Worm (Caenorhabditis elegans): ENCODE results near the gene ctsa-3.1.
A peak's percentile ranks its signal among the peaks of the same experiment; 100 is the strongest.

ctsa-3.1 gene

ce11 chrII:7200051-7200599 lies 32.5 kb upstream of the ctsa-3.1 start, which contains the start of gene pcrg-1:
Gene pcrg-1 (plus strand): TSS chrII:7200549.
- peak; percentile 90 for TF ChIP-seq unc-3 (GFP tag; conservative IDR thresholded peaks at IDR 0.05)
- TF ChIP-seq unc-3 (tag; optimal IDR thresholded peaks at IDR 0.05) = peak; percentile 66
- TF ChIP-seq nfya-1 (tag; optimal IDR thresholded peaks at IDR 0.05) = peak; percentile 45
- peak; percentile 87 for TF ChIP-seq sox-2 (GFP tag; IDR thresholded peaks at IDR 0.05)
- peak; percentile 77 for TF ChIP-seq lin-11 (tag; optimal IDR thresholded peaks at IDR 0.05)
- peak; percentile 84 for TF ChIP-seq ceh-34 (tag; optimal IDR thresholded peaks at IDR 0.05)
- TF ChIP-seq dmd-4 (tag; optimal IDR thresholded peaks at IDR 0.05; ENCODE audit: borderline replicate concordance) = peak; percentile 79
- peak; percentile 75 for TF ChIP-seq fax-1 (tag; optimal IDR thresholded peaks at IDR 0.05)
- TF ChIP-seq pat-9 (tag; optimal IDR thresholded peaks at IDR 0.05) = peak; percentile 88
- TF ChIP-seq gmeb-2 (tag; optimal IDR thresholded peaks at IDR 0.05) = peak; percentile 78
- peak; percentile 45 for TF ChIP-seq zip-5 (tag; optimal IDR thresholded peaks at IDR 0.05)
- TF ChIP-seq elt-2 (tag; optimal IDR thresholded peaks at IDR 0.05) = peak; percentile 90
- TF ChIP-seq che-1 (tag; optimal IDR thresholded peaks at IDR 0.05) = peak; percentile 91
- peak; percentile 43 for TF ChIP-seq K09A11.1 (tag; optimal IDR thresholded peaks at IDR 0.05; ENCODE audit: insufficient read depth)
- TF ChIP-seq unc-42 (tag; optimal IDR thresholded peaks at IDR 0.05) = peak; percentile 35
- peak; percentile 89 for TF ChIP-seq ztf-16 (tag; optimal IDR thresholded peaks at IDR 0.05)
- peak; percentile 87 for TF ChIP-seq rnt-1 (tag; optimal IDR thresholded peaks at IDR 0.05)
- peak; percentile 78 for TF ChIP-seq pha-2 (tag; optimal IDR thresholded peaks at IDR 0.05)
- TF ChIP-seq C08G9.2 (tag; optimal IDR thresholded peaks at IDR 0.05) = peak; percentile 76
- TF ChIP-seq ets-4 (tag; optimal IDR thresholded peaks at IDR 0.05) = peak; percentile 52
- peak; percentile 84 for TF ChIP-seq Y22D7AL.16 (tag; optimal IDR thresholded peaks at IDR 0.05)
- peak; percentile 75 for TF ChIP-seq unc-86 (tag; optimal IDR thresholded peaks at IDR 0.05)
- TF ChIP-seq K02D7.2 (tag; optimal IDR thresholded peaks at IDR 0.05) = peak; percentile 74
- TF ChIP-seq pqm-1 (tag; optimal IDR thresholded peaks at IDR 0.05) = peak; percentile 61
- TF ChIP-seq lim-6 (tag; optimal IDR thresholded peaks at IDR 0.05) = peak; percentile 90
- TF ChIP-seq syd-9 (tag; optimal IDR thresholded peaks at IDR 0.05) = peak; percentile 74
- no peak for TF ChIP-seq ama-1 (optimal IDR thresholded peaks at IDR 0.05)
- peak; percentile 91 for TF ChIP-seq ceh-14 (tag; optimal IDR thresholded peaks at IDR 0.05)
- peak; percentile 90 for TF ChIP-seq ceh-19 (GFP tag; optimal IDR thresholded peaks at IDR 0.05)
- peak; percentile 84 for TF ChIP-seq npax-4 (tag; optimal IDR thresholded peaks at IDR 0.05)
- peak; percentile 71 for TF ChIP-seq hlh-15 (tag; optimal IDR thresholded peaks at IDR 0.05)
- TF ChIP-seq hlh-8 (tag; optimal IDR thresholded peaks at IDR 0.05) = peak; percentile 44
- TF ChIP-seq ceh-24 (tag; optimal IDR thresholded peaks at IDR 0.05) = peak; percentile 74
- no peak for TF ChIP-seq ceh-22 (tag; optimal IDR thresholded peaks at IDR 0.05)
- peak; percentile 86 for TF ChIP-seq fkh-6 (tag; optimal IDR thresholded peaks at IDR 0.05)
- peak; percentile 78 for TF ChIP-seq ceh-2 (tag; optimal IDR thresholded peaks at IDR 0.05)
- TF ChIP-seq sdc-2 (tag; optimal IDR thresholded peaks at IDR 0.05) = peak; percentile 69
- TF ChIP-seq elt-4 (tag; optimal IDR thresholded peaks at IDR 0.05) = no peak
- TF ChIP-seq pag-3 (tag; optimal IDR thresholded peaks at IDR 0.05; ENCODE audit: borderline replicate concordance) = peak; percentile 8
- peak; percentile 84 for TF ChIP-seq ceh-45 (GFP tag; IDR thresholded peaks at IDR 0.05)
- TF ChIP-seq hlh-30 (tag; optimal IDR thresholded peaks at IDR 0.05; ENCODE audit: insufficient read depth) = peak; percentile 73
- TF ChIP-seq ceh-30 (tag; optimal IDR thresholded peaks at IDR 0.05) = no peak
- peak; percentile 87 for TF ChIP-seq C38D4.7 (GFP tag; optimal IDR thresholded peaks at IDR 0.05)
- no peak for TF ChIP-seq odd-2 (tag; optimal IDR thresholded peaks at IDR 0.05)
- TF ChIP-seq madf-2 (tag; optimal IDR thresholded peaks at IDR 0.05) = peak; percentile 85
- TF ChIP-seq ceh-48 (tag; optimal IDR thresholded peaks at IDR 0.05) = peak; percentile 74
- TF ChIP-seq hlh-13 (GFP tag; optimal IDR thresholded peaks at IDR 0.05) = peak; percentile 92
- TF ChIP-seq ttx-3 (tag; optimal IDR thresholded peaks at IDR 0.05) = peak; percentile 77
- TF ChIP-seq T23F11.4 (GFP tag; optimal IDR thresholded peaks at IDR 0.05) = peak; percentile 88
- TF ChIP-seq dve-1 (tag; optimal IDR thresholded peaks at IDR 0.05) = peak; percentile 88
- TF ChIP-seq ahr-1 (tag; optimal IDR thresholded peaks at IDR 0.05) = peak; percentile 83
- peak; percentile 91 for TF ChIP-seq hlh-6 (tag; optimal IDR thresholded peaks at IDR 0.05)

All from whole organism, late embryonic.